Worm (Caenorhabditis elegans): ENCODE measurements around the gene clec-25.

ce11 chrV:16884744-16885143 is 41.7 kb downstream of the clec-25 start, which contains the start of gene F09C6.13:
- TF ChIP-seq elt-3 (tag; optimal IDR thresholded peaks at IDR 0.05) (no peak), nhr-2 (tag; optimal IDR thresholded peaks at IDR 0.05) (no peak), lsy-2 (tag; optimal IDR thresholded peaks at IDR 0.05) (no peak), elt-1 (tag; optimal IDR thresholded peaks at IDR 0.05; ENCODE audit: borderline replicate concordance, insufficient read depth) (no peak), mep-1 (tag; optimal IDR thresholded peaks at IDR 0.05) (no peak), nhr-237 (tag; optimal IDR thresholded peaks at IDR 0.05) (no peak), mab-5 (tag; optimal IDR thresholded peaks at IDR 0.05) (no peak), hlh-1 (tag; optimal IDR thresholded peaks at IDR 0.05) (no peak)
